Fruit fly (Drosophila melanogaster): ENCODE data around the gene CG6216.

The CG6216 gene

dm6 chr3L:11107432-11107831, 43.2 kb downstream of the CG6216 start, which contains the start of gene CG32073:
Gene CG32073 (minus strand): TSS chr3L:11107582.
- TF ChIP-seq CG4318 (GFP tag; optimal IDR thresholded peaks at IDR 0.05) (no peak), Sox15 (GFP tag; optimal IDR thresholded peaks at IDR 0.05) (no peak), dsx (GFP tag; optimal IDR thresholded peaks at IDR 0.05; ENCODE audit: poor library complexity, severe bottlenecking) (no peak), Sox102F (GFP tag; optimal IDR thresholded peaks at IDR 0.05) (no peak), Met (GFP tag; optimal IDR thresholded peaks at IDR 0.05) (no peak), Ets96B (tag; optimal IDR thresholded peaks at IDR 0.05) (no peak), CG8632 (GFP tag; optimal IDR thresholded peaks at IDR 0.05) (no peak), Hr38 (GFP tag; optimal IDR thresholded peaks at IDR 0.05) (no peak), CG3919 (GFP tag; optimal IDR thresholded peaks at IDR 0.05) (no peak), Smox (GFP tag; optimal IDR thresholded peaks at IDR 0.05) (no peak), Gug (GFP tag; IDR thresholded peaks at IDR 0.05) (no peak), CG10631 (GFP tag; optimal IDR thresholded peaks at IDR 0.05) (no peak), spab (GFP tag; optimal IDR thresholded peaks at IDR 0.05) (no peak), Eip93F (GFP tag; optimal IDR thresholded peaks at IDR 0.05) (no peak), CG11902 (GFP tag; optimal IDR thresholded peaks at IDR 0.05) (no peak), CG15336 (GFP tag; IDR thresholded peaks at IDR 0.05) (no peak), CG3032 (tag; optimal IDR thresholded peaks at IDR 0.05) (no peak), eg (GFP tag; IDR thresholded peaks at IDR 0.05) (no peak)

dm6 chr3L:11103773-11104172, 46.8 kb downstream of the CG6216 start, which contains the start of gene CG32071:
Gene CG32071 (minus strand): TSS chr3L:11103873.
- no peak for TF ChIP-seq CG8632 (GFP tag; optimal IDR thresholded peaks at IDR 0.05)
- TF ChIP-seq Eip93F (GFP tag; optimal IDR thresholded peaks at IDR 0.05) = no peak
- no peak for TF ChIP-seq ss (GFP tag; optimal IDR thresholded peaks at IDR 0.05)
- TF ChIP-seq CG11902 (GFP tag; optimal IDR thresholded peaks at IDR 0.05) = no peak
- no peak for TF ChIP-seq CG4318 (GFP tag; optimal IDR thresholded peaks at IDR 0.05)
- no peak for TF ChIP-seq salr (GFP tag; optimal IDR thresholded peaks at IDR 0.05)
- TF ChIP-seq fd85E (GFP tag; optimal IDR thresholded peaks at IDR 0.05) = no peak
- no peak for TF ChIP-seq CG31627 (GFP tag; optimal IDR thresholded peaks at IDR 0.05)
- TF ChIP-seq CG10631 (GFP tag; optimal IDR thresholded peaks at IDR 0.05) = no peak

- TF ChIP-seq net (GFP tag; optimal IDR thresholded peaks at IDR 0.05) = no peak
- no peak for TF ChIP-seq CG6792 (GFP tag; optimal IDR thresholded peaks at IDR 0.05)
- TF ChIP-seq CG8319 (GFP tag; optimal IDR thresholded peaks at IDR 0.05) = no peak
- no peak for TF ChIP-seq CG10669 (GFP tag; optimal IDR thresholded peaks at IDR 0.05)
- TF ChIP-seq CG6854 (GFP tag; optimal IDR thresholded peaks at IDR 0.05) = no peak
- TF ChIP-seq Eip93F (GFP tag; optimal IDR thresholded peaks at IDR 0.05) = no peak
- no peak for TF ChIP-seq Blimp-1 (GFP tag; optimal IDR thresholded peaks at IDR 0.05)
- TF ChIP-seq CG7368 (GFP tag; optimal IDR thresholded peaks at IDR 0.05) = no peak
- TF ChIP-seq salr (GFP tag; optimal IDR thresholded peaks at IDR 0.05) = no peak
- TF ChIP-seq spab (GFP tag; optimal IDR thresholded peaks at IDR 0.05) = no peak
- TF ChIP-seq Hr39 (GFP tag; optimal IDR thresholded peaks at IDR 0.05) = no peak
- no peak for TF ChIP-seq CG6808 (GFP tag; optimal IDR thresholded peaks at IDR 0.05)
- TF ChIP-seq CG11294 (GFP tag; IDR thresholded peaks at IDR 0.05) = no peak
- TF ChIP-seq CG11902 (GFP tag; optimal IDR thresholded peaks at IDR 0.05) = no peak
- TF ChIP-seq fd59A (GFP tag; optimal IDR thresholded peaks at IDR 0.05) = no peak
- TF ChIP-seq CG11762 (GFP tag; optimal IDR thresholded peaks at IDR 0.05; ENCODE audit: insufficient read depth) = no peak
These were observed 47.7 kb downstream of the CG6216 start, which contains the start of gene Elo68alpha for dm6 chr3L:11102930-11103329. Gene Elo68alpha (minus strand): TSS chr3L:11103030.

- TF ChIP-seq svp (GFP tag) = no peak
- TF ChIP-seq CG10669 (GFP tag; optimal IDR thresholded peaks at IDR 0.05) = no peak
- no peak for TF ChIP-seq pdm3 (GFP tag; optimal IDR thresholded peaks at IDR 0.05)
- TF ChIP-seq Eip93F (GFP tag; optimal IDR thresholded peaks at IDR 0.05) = no peak
- no peak for TF ChIP-seq CG6276 (GFP tag; optimal IDR thresholded peaks at IDR 0.05)
- TF ChIP-seq Blimp-1 (GFP tag; optimal IDR thresholded peaks at IDR 0.05) = no peak
- no peak for TF ChIP-seq CG6808 (GFP tag; optimal IDR thresholded peaks at IDR 0.05)
- TF ChIP-seq fd59A (GFP tag; optimal IDR thresholded peaks at IDR 0.05) = no peak
- TF ChIP-seq Hr38 (GFP tag; optimal IDR thresholded peaks at IDR 0.05) = no peak
- TF ChIP-seq CG9139 (GFP tag; optimal IDR thresholded peaks at IDR 0.05) = no peak
- TF ChIP-seq spab (GFP tag; optimal IDR thresholded peaks at IDR 0.05) = no peak
- no peak for TF ChIP-seq achi (GFP tag; optimal IDR thresholded peaks at IDR 0.05)
- TF ChIP-seq CG6792 (GFP tag; optimal IDR thresholded peaks at IDR 0.05) = no peak
- no peak for TF ChIP-seq CG1621 (tag; optimal IDR thresholded peaks at IDR 0.05)
- TF ChIP-seq esn (GFP tag; optimal IDR thresholded peaks at IDR 0.05) = no peak
- TF ChIP-seq CG32006 (GFP tag; optimal IDR thresholded peaks at IDR 0.05) = no peak
- TF ChIP-seq Sox14 (GFP tag; optimal IDR thresholded peaks at IDR 0.05) = no peak
These were observed 49.0 kb downstream of the CG6216 start, which contains the start of gene Elo68beta for dm6 chr3L:11101598-11101997. Gene Elo68beta (minus strand): TSS chr3L:11101698.

Measured in whole organism, prepupa.